Worm (Caenorhabditis elegans) whole organism, L4/young adult: ENCODE measurements around the gene F28D1.6.

Experiments used
- W03F9.2 ChIP-seq: fragments of 150-350 bp; optimal IDR thresholded peaks from 2 replicates; lab custom pipeline; 2014; ENCODE audit warnings: missing biosample characterization, missing genetic modification characterization
- dao-5 ChIP-seq: sonication (generic microtip); optimal IDR thresholded peaks from 2 replicates; lab custom pipeline; 2016; ENCODE audit warnings: missing genotype, missing genetic modification characterization, moderate library complexity, missing compliant biosample characterization
- him-1 ChIP-seq: sonication (generic microtip); optimal IDR thresholded peaks from 2 replicates; lab custom pipeline; 2016; ENCODE audit warnings: missing genotype, missing genetic modification reagents, missing genetic modification characterization, missing compliant biosample characterization

F28D1.6 gene

ce11 chrIV:12404137-12404536 lies 19.2 kb upstream of the F28D1.6 start, which contains the start of gene gex-3:
TSS of gene gex-3 (plus strand) at chrIV:12404431.
- peak; percentile 94 for TF ChIP-seq W03F9.2 (tag; lab: Kevin White, UChicago)
- TF ChIP-seq him-1 (tag; lab: Kevin White, UChicago): no peak

DNA sequence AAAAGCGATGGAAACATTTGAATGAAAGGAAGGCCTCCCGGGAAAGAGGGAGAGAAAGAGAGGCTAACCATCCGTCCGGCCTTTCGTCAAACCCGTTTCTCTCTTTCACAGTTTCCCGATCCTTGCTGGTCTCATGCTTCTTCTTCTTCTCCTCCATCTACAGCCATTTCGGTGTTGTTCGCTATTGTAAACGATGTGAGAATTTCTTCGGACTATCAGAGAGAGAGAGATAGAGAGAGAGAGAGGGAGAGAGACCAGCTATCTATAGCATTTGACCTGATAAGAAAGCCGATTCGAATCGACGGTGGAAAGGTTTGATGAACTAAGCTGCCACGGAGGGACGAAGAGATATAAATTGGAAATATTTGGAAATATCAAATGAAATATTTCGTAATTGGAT lies 18.5 kb upstream of the F28D1.6 start:
- TF ChIP-seq him-1 (tag; lab: Kevin White, UChicago) (no peak), dao-5 (no peak), W03F9.2 (tag; lab: Kevin White, UChicago) (no peak)

DNA sequence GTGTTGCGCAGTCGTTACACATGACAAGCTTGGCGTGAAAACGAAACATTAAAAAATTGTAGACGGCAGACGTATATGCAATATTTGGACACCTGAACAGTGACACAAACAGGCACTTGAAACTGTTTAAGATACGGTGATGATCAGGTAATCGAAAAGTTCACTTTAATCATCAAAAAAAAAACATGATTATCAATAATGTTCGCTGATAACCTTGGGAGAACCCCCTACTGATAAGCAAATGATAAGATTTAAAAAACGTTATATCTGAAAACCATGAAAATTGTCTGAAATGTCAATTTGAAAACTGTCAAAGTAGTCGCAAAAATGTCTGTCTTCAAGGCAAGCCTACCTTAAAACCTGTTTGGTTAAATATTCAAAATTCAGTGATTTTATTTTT lies 15.0 kb upstream of the F28D1.6 start:
- no peak for TF ChIP-seq him-1 (tag; lab: Kevin White, UChicago)
- no peak for TF ChIP-seq dao-5
- TF ChIP-seq W03F9.2 (tag; lab: Kevin White, UChicago): no peak

ce11 chrIV:12398437-12398836 lies 13.5 kb upstream of the F28D1.6 start, which contains the start of gene acs-20:
TSS of gene acs-20 (minus strand) at chrIV:12398706.
- no peak for TF ChIP-seq him-1 (tag; lab: Kevin White, UChicago)
- TF ChIP-seq W03F9.2 (tag; lab: Kevin White, UChicago): no peak
- TF ChIP-seq dao-5: no peak

- TF ChIP-seq him-1 (tag; lab: Kevin White, UChicago): no peak
- TF ChIP-seq dao-5: no peak
- no peak for TF ChIP-seq W03F9.2 (tag; lab: Kevin White, UChicago)
These were observed 11.8 kb upstream of the F28D1.6 start for ce11 chrIV:12396645-12397258.

DNA sequence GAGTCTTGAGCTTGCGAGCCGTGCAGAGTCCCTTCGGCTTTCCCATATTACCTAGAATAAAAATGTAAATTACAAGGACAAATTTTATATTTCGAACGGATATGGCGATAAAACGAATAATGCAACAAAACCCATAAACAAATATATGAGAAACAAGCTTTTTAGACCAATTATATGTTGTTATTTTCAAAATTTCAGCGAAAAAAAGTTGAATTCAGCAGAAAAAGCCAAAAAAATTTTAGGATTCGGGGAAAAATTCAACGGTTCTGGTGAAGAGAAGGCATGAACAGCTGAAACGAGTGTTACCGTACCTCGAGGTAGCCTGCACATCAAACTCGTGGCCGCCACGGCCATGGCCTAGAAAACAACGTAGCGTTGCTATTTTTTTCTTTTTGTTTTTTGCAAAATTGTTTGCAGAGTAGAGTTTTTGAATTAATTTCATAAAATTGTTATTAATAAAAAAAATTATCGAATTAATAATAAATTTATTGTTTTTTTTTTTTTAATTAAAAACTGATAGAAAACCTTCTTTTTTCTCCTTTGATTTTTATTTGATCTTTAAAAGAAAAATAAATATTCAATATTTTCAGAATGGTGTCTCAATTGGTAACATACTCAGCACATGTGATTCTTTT lies 6.2 kb upstream of the F28D1.6 start, which contains the start of the genes rps-23 and dpm-3:
Gene rps-23 (minus strand): TSS at position 51 of the 635 bp plus-strand sequence.
Gene dpm-3 (plus strand): TSS at position 585 of the 635 bp plus-strand sequence.
- peak; percentile 94 for TF ChIP-seq W03F9.2 (tag; lab: Kevin White, UChicago)
- TF ChIP-seq him-1 (tag; lab: Kevin White, UChicago): peak; percentile 87
- no peak for TF ChIP-seq dao-5

ce11 chrIV:12389951-12390350 lies 5.0 kb upstream of the F28D1.6 start, which contains the start of gene spe-45:
TSS of gene spe-45 (minus strand) at chrIV:12390095.
- no peak for TF ChIP-seq dao-5
- no peak for TF ChIP-seq W03F9.2 (tag; lab: Kevin White, UChicago)
- no peak for TF ChIP-seq him-1 (tag; lab: Kevin White, UChicago)

ce11 chrIV:12382864-12383263 lies 2.1 kb downstream of the F28D1.6 start, which contains the start of gene thn-2:
TSS of gene thn-2 (plus strand) at chrIV:12383170.
- TF ChIP-seq him-1 (tag; lab: Kevin White, UChicago) (no peak), W03F9.2 (tag; lab: Kevin White, UChicago) (no peak), dao-5 (no peak)

DNA sequence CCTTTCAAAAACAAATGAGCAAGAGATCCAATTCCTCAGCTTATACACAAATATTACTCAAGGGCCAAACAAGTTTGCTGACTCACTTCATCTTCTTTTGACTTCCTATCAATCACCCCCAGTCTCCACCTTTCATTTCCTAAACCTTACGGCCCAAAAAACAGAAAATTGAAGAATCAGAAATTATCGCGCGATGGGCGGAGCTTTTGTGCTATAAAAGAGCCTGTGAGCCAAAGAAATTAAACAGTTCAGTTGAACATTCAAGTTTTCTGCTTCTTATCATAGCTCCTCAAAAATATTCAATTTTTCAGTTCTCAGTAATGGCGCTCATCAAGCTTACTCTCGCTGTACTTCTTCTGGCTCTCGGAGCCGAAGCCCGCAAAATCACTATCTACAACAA lies 5.2 kb downstream of the F28D1.6 start, which contains the start of gene thn-1:
Gene thn-1 (plus strand): TSS at position 301 of the 400 bp plus-strand sequence.
- no peak for TF ChIP-seq W03F9.2 (tag; lab: Kevin White, UChicago)
- no peak for TF ChIP-seq him-1 (tag; lab: Kevin White, UChicago)
- TF ChIP-seq dao-5: no peak

- TF ChIP-seq him-1 (tag; lab: Kevin White, UChicago): no peak
- TF ChIP-seq W03F9.2 (tag; lab: Kevin White, UChicago): no peak
- no peak for TF ChIP-seq dao-5
These were observed 6.0 kb downstream of the F28D1.6 start for ce11 chrIV:12378919-12379318.

- TF ChIP-seq him-1 (tag; lab: Kevin White, UChicago) (no peak), W03F9.2 (tag; lab: Kevin White, UChicago) (no peak), dao-5 (no peak)
These were observed 8.9 kb downstream of the F28D1.6 start, which contains the start of gene atz-1 for ce11 chrIV:12376021-12376420. TSS of gene atz-1 (minus strand) at chrIV:12376121.

DNA sequence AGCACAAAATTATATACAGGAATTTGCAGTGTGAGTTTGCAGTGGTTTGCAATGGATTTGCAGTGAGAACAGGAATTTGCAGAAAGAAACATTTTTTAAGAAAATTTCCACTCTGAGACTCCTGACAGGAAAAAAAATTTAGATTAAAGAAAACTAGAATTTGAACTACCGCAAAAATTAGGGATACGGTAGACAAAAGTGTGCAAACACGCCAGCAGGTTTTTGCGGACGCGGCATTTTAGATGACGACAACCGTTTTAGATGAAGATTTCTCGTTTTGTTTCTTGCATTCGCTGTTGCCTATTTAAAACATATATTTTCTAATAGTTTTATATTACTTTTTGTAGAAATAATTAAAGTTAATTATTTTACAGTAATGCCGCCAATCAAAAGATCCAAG lies 13.1 kb downstream of the F28D1.6 start, which contains the start of gene wdr-46:
Gene wdr-46 (plus strand): TSS at position 375 of the 400 bp plus-strand sequence.
- TF ChIP-seq dao-5 (no peak), him-1 (tag; lab: Kevin White, UChicago) (peak; percentile 70), W03F9.2 (tag; lab: Kevin White, UChicago) (peak; percentile 86)

ce11 chrIV:12371340-12371739 lies 13.6 kb downstream of the F28D1.6 start:
- TF ChIP-seq him-1 (tag; lab: Kevin White, UChicago) (no peak), dao-5 (no peak)

DNA sequence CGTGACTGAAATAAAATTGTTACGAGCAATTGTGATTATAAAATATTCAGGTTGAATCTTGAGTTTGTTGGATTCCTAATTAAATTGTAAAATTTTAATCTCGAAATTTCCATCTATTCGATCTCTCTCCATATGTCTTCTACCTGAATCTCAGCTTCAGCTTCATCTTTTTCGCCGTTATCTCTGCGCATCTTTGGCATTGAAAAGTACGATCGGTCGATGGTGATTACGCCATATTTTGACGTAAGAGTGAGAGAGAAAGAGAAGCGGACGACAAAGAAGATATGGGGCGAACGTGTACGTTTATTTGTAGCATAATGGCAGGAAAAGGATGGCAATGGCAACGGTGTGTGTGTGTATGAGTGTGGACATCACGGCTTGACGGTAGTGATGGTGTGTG lies 18.4 kb downstream of the F28D1.6 start:
- no peak for TF ChIP-seq W03F9.2 (tag; lab: Kevin White, UChicago)
- TF ChIP-seq dao-5: no peak
- no peak for TF ChIP-seq him-1 (tag; lab: Kevin White, UChicago)
